Fruit fly (Drosophila melanogaster): ENCODE measurements around the gene dop.

The dop gene

dm6 chr3L:15548843-15549242 is 17.0 kb upstream of the dop start (continued):
- peak; percentile 44 for TF ChIP-seq CG6765 (GFP tag; optimal IDR thresholded peaks at IDR 0.05)
- no peak for TF ChIP-seq fd102C (GFP tag; optimal IDR thresholded peaks at IDR 0.05)
- peak; percentile 69 for TF ChIP-seq Hmr (GFP tag; optimal IDR thresholded peaks at IDR 0.05)
- no peak for TF ChIP-seq hbn (GFP tag; IDR thresholded peaks at IDR 0.05; ENCODE audit: partially characterized antibody)
- TF ChIP-seq CG7556 (GFP tag; optimal IDR thresholded peaks at IDR 0.05), result peak; percentile 23
- no peak for TF ChIP-seq CG9876 (GFP tag; optimal IDR thresholded peaks at IDR 0.05)
- TF ChIP-seq BEAF-32 (GFP tag; optimal IDR thresholded peaks at IDR 0.05), result no peak
- TF ChIP-seq Dp (GFP tag; optimal IDR thresholded peaks at IDR 0.05), result no peak
- peak; percentile 42 for TF ChIP-seq CG4328 (GFP tag; optimal IDR thresholded peaks at IDR 0.05)
- no peak for TF ChIP-seq CG30431 (GFP tag; optimal IDR thresholded peaks at IDR 0.05)
- TF ChIP-seq HLHmδ (GFP tag; optimal IDR thresholded peaks at IDR 0.05), result no peak
- TF ChIP-seq CG15011 (GFP tag; optimal IDR thresholded peaks at IDR 0.05), result peak; percentile 35
- peak; percentile 74 for TF ChIP-seq caup (GFP tag; optimal IDR thresholded peaks at IDR 0.05; ENCODE audit: severe bottlenecking)
- no peak for TF ChIP-seq fu2 (GFP tag; optimal IDR thresholded peaks at IDR 0.05)
- peak; percentile 12 for TF ChIP-seq CG7928 (GFP tag; optimal IDR thresholded peaks at IDR 0.05)
- no peak for TF ChIP-seq pan (optimal IDR thresholded peaks at IDR 0.05)
- no peak for TF ChIP-seq pan (GFP tag; optimal IDR thresholded peaks at IDR 0.05 in 1 of 2, IDR thresholded peaks at IDR 0.05 in 1 of 2)
- no peak for TF ChIP-seq Xrp1 (GFP tag; IDR thresholded peaks at IDR 0.05)
- no peak for TF ChIP-seq dm (GFP tag; optimal IDR thresholded peaks at IDR 0.05)
- TF ChIP-seq GATAe (GFP tag; conservative IDR thresholded peaks at IDR 0.05), result no peak
- TF ChIP-seq CG3838 (GFP tag; optimal IDR thresholded peaks at IDR 0.05), result no peak
- no peak for TF ChIP-seq NC2α (GFP tag; optimal IDR thresholded peaks at IDR 0.05)

- TF ChIP-seq CG32532 (GFP tag; IDR thresholded peaks at IDR 0.05), result no peak
- no peak for TF ChIP-seq D19B (GFP tag; optimal IDR thresholded peaks at IDR 0.05)
- TF ChIP-seq TFAM (GFP tag; optimal IDR thresholded peaks at IDR 0.05), result no peak
- peak; percentile 13 for TF ChIP-seq Fer1 (GFP tag; optimal IDR thresholded peaks at IDR 0.05)
- peak; percentile 62 for TF ChIP-seq da (GFP tag; optimal IDR thresholded peaks at IDR 0.05)
- TF ChIP-seq MBD-R2 (GFP tag; IDR thresholded peaks at IDR 0.05), result peak; percentile 24; the same call in 1 of the 2 replicates
- TF ChIP-seq CG1647 (GFP tag; optimal IDR thresholded peaks at IDR 0.05), result no peak
- no peak for TF ChIP-seq Vsx1 (GFP tag; optimal IDR thresholded peaks at IDR 0.05)
- TF ChIP-seq CG3163 (GFP tag; optimal IDR thresholded peaks at IDR 0.05), result peak; percentile 32
- TF ChIP-seq CG34224 (GFP tag; IDR thresholded peaks at IDR 0.05; ENCODE audit: partially characterized antibody), result peak; percentile 83
- TF ChIP-seq BEAF-32 (GFP tag; optimal IDR thresholded peaks at IDR 0.05), result peak; percentile 69
- TF ChIP-seq seq (GFP tag; IDR thresholded peaks at IDR 0.05), result no peak; the same call in 1 of the 2 replicates
- no peak for TF ChIP-seq usp (GFP tag; optimal IDR thresholded peaks at IDR 0.05)
- peak; percentile 50 for TF ChIP-seq hbn (GFP tag; IDR thresholded peaks at IDR 0.05; ENCODE audit: partially characterized antibody)
- peak; percentile 11 for TF ChIP-seq CG5180 (GFP tag; optimal IDR thresholded peaks at IDR 0.05)
- no peak for TF ChIP-seq CG8944 (GFP tag; optimal IDR thresholded peaks at IDR 0.05)
- no peak for TF ChIP-seq Bteb2 (GFP tag; optimal IDR thresholded peaks at IDR 0.05)
- peak; percentile 32; the same call in 1 of the 3 replicates for TF ChIP-seq CG17361 (GFP tag; IDR thresholded peaks at IDR 0.05)
- no peak for TF ChIP-seq CG7372 (GFP tag; IDR thresholded peaks at IDR 0.05)
- TF ChIP-seq wor (GFP tag; IDR thresholded peaks at IDR 0.05), result no peak
- peak; percentile 61 for TF ChIP-seq CG10431 (GFP tag; optimal IDR thresholded peaks at IDR 0.05)
- TF ChIP-seq inv (GFP tag; IDR thresholded peaks at IDR 0.05; ENCODE audit: partially characterized antibody), result peak; percentile 59; the same call in 1 of the 2 replicates
- peak; percentile 40 for TF ChIP-seq scrt (GFP tag; optimal IDR thresholded peaks at IDR 0.05)
- no peak for TF ChIP-seq br (optimal IDR thresholded peaks at IDR 0.05)
- TF ChIP-seq Scr (GFP tag; IDR thresholded peaks at IDR 0.05; ENCODE audit: partially characterized antibody), result peak; percentile 65
- no peak for TF ChIP-seq CG3847 (GFP tag; IDR thresholded peaks at IDR 0.05)
- TF ChIP-seq Max (GFP tag; optimal IDR thresholded peaks at IDR 0.05), result no peak
- TF ChIP-seq Med (GFP tag), result peak; percentile 68
- TF ChIP-seq H15 (GFP tag; IDR thresholded peaks at IDR 0.05), result no peak
- no peak for TF ChIP-seq Xbp1 (GFP tag; optimal IDR thresholded peaks at IDR 0.05)
Observed at dm6 chr3L:15553993-15554644, 11.7 kb upstream of the dop start, which contains the start of gene AGO2. Gene AGO2 (plus strand): TSS chr3L:15554113.

All from whole organism, embryonic.